Fruit fly (Drosophila melanogaster): ENCODE results near the gene Pdp1.

- no peak for TF ChIP-seq CG14711 (tag; optimal IDR thresholded peaks at IDR 0.05)
- no peak for TF ChIP-seq cnc (optimal IDR thresholded peaks at IDR 0.05)
- no peak for TF ChIP-seq pad (GFP tag; optimal IDR thresholded peaks at IDR 0.05)
Measured at dm6 chr3L:7806503-7807216, 60.5 kb downstream of the Pdp1 start.

All from whole organism, adult.